Worm (Caenorhabditis elegans) whole organism, L4/young adult: ENCODE data around the gene B0250.18.

Experiments used
- W03F9.2 ChIP-seq: fragments of 150-350 bp; optimal IDR thresholded peaks from 2 replicates; lab custom pipeline; 2014; ENCODE audit warnings: missing biosample characterization, missing genetic modification characterization
- him-1 ChIP-seq: sonication (generic microtip); optimal IDR thresholded peaks from 2 replicates; lab custom pipeline; 2016; ENCODE audit warnings: missing genotype, missing genetic modification reagents, missing genetic modification characterization, missing compliant biosample characterization

- no peak for TF ChIP-seq W03F9.2 (tag; lab: Kevin White, UChicago)
- no peak for TF ChIP-seq him-1
These were observed 7.6 kb downstream of the B0250.18 start, which contains the start of gene F48F5.6 for ce11 chrV:20453084-20453483.
